Fruit fly (Drosophila melanogaster): ENCODE data around the gene CG17625.

DNA sequence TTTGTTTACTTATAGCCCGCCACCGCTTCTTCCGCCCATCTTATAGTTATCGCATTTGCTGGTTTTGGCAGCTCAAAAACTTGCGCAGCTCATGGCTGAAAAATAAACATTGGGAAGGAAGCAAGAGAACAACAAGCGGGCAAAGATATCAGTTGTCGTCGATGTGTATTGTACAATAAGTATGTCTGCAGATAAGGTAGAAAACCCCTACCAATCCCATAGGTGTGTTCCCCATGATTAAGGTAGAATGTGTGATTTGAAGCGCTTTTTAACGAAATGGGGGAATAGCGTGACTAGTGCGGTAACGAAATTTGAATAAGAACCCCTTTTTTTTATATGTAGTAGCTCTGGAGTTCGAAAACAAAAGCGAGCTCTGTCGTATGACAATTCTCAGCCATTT lies 17.5 kb upstream of the CG17625 start:
- no peak for TF ChIP-seq Smox (GFP tag; optimal IDR thresholded peaks at IDR 0.05)
- TF ChIP-seq CG8119 (GFP tag; IDR thresholded peaks at IDR 0.05), result no peak
